Worm (Caenorhabditis elegans) whole organism, late embryonic: ENCODE data around the gene cpg-7.
A peak's percentile ranks its signal among the peaks of the same experiment; 100 is the strongest.

ENCODE experiments used
- ama-1 ChIP-seq: fragments of 150-350 bp; optimal IDR thresholded peaks from 2 replicates; lab custom pipeline; 2014
- ceh-22 ChIP-seq: sonication (generic microtip); optimal IDR thresholded peaks from 2 replicates; lab custom pipeline; 2017; ENCODE audit warnings: missing biosample characterization, missing genetic modification characterization
- ceh-34 ChIP-seq: sonication (generic microtip); optimal IDR thresholded peaks from 2 replicates; lab custom pipeline; 2016; ENCODE audit warnings: mild to moderate bottlenecking, missing genetic modification characterization, missing compliant biosample characterization
- ceh-45 ChIP-seq: fragments of 200-800 bp; sonication (Bioruptor generic); IDR thresholded peaks from 2 replicates; pipeline ENCODE4 v1.3.6; 2022; ENCODE audit warnings: missing genetic modification reagents, missing genetic modification characterization, missing compliant biosample characterization
- ceh-48 ChIP-seq: sonication (generic microtip); optimal IDR thresholded peaks from 2 replicates; lab custom pipeline; 2016; ENCODE audit warnings: missing genetic modification characterization, inconsistent platforms, missing compliant biosample characterization
- ceh-6 ChIP-seq: fragments of 200-800 bp; sonication (Bioruptor generic); optimal IDR thresholded peaks from 2 replicates; lab custom pipeline; 2018; ENCODE audit warnings: mild to moderate bottlenecking, missing genetic modification characterization, missing compliant biosample characterization
- elt-4 ChIP-seq: sonication (generic microtip); optimal IDR thresholded peaks from 2 replicates; lab custom pipeline; 2016; ENCODE audit warnings: missing genetic modification characterization, missing compliant biosample characterization
- fax-1 ChIP-seq: sonication (generic microtip); optimal IDR thresholded peaks from 2 replicates; lab custom pipeline; 2016; ENCODE audit warnings: missing genotype, missing genetic modification characterization, missing compliant biosample characterization
- hlh-15 ChIP-seq: sonication (generic microtip); optimal IDR thresholded peaks from 2 replicates; lab custom pipeline; 2016; ENCODE audit warnings: missing genetic modification characterization, missing compliant biosample characterization
- nhr-11 ChIP-seq: fragments of 150-350 bp; optimal IDR thresholded peaks from 2 replicates; lab custom pipeline; 2014; ENCODE audit warnings: missing biosample characterization, missing genetic modification characterization
- npax-4 ChIP-seq: sonication (generic microtip); optimal IDR thresholded peaks from 2 replicates; lab custom pipeline; 2016; ENCODE audit warnings: missing genetic modification characterization, missing compliant biosample characterization
- ref-2 ChIP-seq: sonication (generic microtip); optimal IDR thresholded peaks from 2 replicates; lab custom pipeline; 2016; ENCODE audit warnings: missing genetic modification characterization, missing compliant biosample characterization
- rnt-1 ChIP-seq: sonication (generic microtip); optimal IDR thresholded peaks from 2 replicates; lab custom pipeline; 2016; ENCODE audit warnings: missing genetic modification characterization, missing compliant biosample characterization
- sox-2 ChIP-seq: fragments of 200-800 bp; sonication (Bioruptor generic); IDR thresholded peaks from 2 replicates; pipeline ENCODE4 v1.3.6; 2022; ENCODE audit warnings: missing genetic modification reagents, missing genetic modification characterization, missing compliant biosample characterization
- unc-55 ChIP-seq: sonication (generic microtip); optimal IDR thresholded peaks from 2 replicates; lab custom pipeline; 2017; ENCODE audit warnings: missing biosample characterization, missing genetic modification reagents, missing genetic modification characterization
- zip-5 ChIP-seq: sonication (generic microtip); optimal IDR thresholded peaks from 2 replicates; lab custom pipeline; 2016; ENCODE audit warnings: missing genetic modification characterization, missing compliant biosample characterization
- ztf-16 ChIP-seq: sonication (generic microtip); optimal IDR thresholded peaks from 2 replicates; lab custom pipeline; 2017; ENCODE audit warnings: missing genetic modification characterization, missing compliant biosample characterization

cpg-7 gene

DNA sequence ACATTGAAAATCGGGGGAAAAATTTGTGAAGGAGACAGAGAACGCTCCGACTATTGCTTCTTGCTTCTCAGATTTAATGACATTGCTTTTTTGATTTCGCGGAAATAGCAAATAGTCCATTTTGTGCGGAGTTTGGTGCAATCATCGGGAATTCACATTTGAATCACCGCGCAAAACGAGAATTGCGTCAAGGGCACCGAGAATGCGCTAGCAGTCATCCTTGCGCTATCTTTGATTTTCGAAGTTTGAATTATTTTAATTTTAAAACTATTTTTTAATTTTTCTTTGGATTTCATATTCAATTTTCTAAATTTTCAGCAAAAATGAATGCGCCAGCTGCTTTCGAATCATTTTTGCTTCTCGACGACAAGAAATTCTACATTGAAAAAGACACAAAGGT lies 49.3 kb downstream of the cpg-7 start, which contains the start of gene rpb-11 (continued):
- peak; percentile 24 for TF ChIP-seq hlh-15
- no peak for TF ChIP-seq elt-4
- TF ChIP-seq sox-2 (GFP tag; lab: Robert Waterston, UW), result no peak; the same call in 1 of the 2 replicates
- TF ChIP-seq npax-4 (tag; lab: Kevin White, UChicago), result peak; percentile 42
- TF ChIP-seq ama-1 (lab: Kevin White, UChicago), result no peak
- TF ChIP-seq unc-55 (GFP tag; lab: Kevin White, UChicago), result peak; percentile 29
- TF ChIP-seq ztf-16 (tag; lab: Kevin White, UChicago), result peak; percentile 56
- no peak for TF ChIP-seq nhr-11
- peak; percentile 6 for TF ChIP-seq ceh-6 (GFP tag; lab: Kevin White, UChicago)
- peak; percentile 62 for TF ChIP-seq ref-2 (tag; lab: Kevin White, UChicago)
- TF ChIP-seq ceh-45, result 0 out of 2 replicates have a peak, but pooled peaks have one; percentile 33
- TF ChIP-seq rnt-1, result peak; percentile 30
- no peak for TF ChIP-seq zip-5 (tag; lab: Kevin White, UChicago)
- no peak for TF ChIP-seq ceh-22 (tag; lab: Kevin White, UChicago)
- TF ChIP-seq fax-1 (tag; lab: Kevin White, UChicago), result peak; percentile 75
- TF ChIP-seq ceh-48 (tag; lab: Kevin White, UChicago), result no peak
- peak; percentile 69 for TF ChIP-seq ceh-34 (tag; lab: Kevin White, UChicago)
